Worm (Caenorhabditis elegans) whole organism, L1 larva: Measurements from ENCODE around the gene K02E7.12.

Experiments used
- F16B12.6 ChIP-seq: fragments of 150-350 bp; optimal IDR thresholded peaks from 2 replicates; lab custom pipeline; 2014; ENCODE audit warnings: missing biosample characterization, missing genetic modification characterization
- ceh-82 ChIP-seq, 3 experiments: fragments of 150-350 bp in 1 of 3; sonication (generic microtip) in 2 of 3; optimal IDR thresholded peaks; 2 replicates each; lab custom pipeline; 2014 to 2017; ENCODE audit warnings: missing biosample characterization in 3 of 3, missing genetic modification characterization in 3 of 3
- fkh-8 ChIP-seq: sonication (generic microtip); optimal IDR thresholded peaks from 2 replicates; lab custom pipeline; 2016; ENCODE audit warnings: mild to moderate bottlenecking, missing genetic modification characterization, missing compliant biosample characterization

DNA sequence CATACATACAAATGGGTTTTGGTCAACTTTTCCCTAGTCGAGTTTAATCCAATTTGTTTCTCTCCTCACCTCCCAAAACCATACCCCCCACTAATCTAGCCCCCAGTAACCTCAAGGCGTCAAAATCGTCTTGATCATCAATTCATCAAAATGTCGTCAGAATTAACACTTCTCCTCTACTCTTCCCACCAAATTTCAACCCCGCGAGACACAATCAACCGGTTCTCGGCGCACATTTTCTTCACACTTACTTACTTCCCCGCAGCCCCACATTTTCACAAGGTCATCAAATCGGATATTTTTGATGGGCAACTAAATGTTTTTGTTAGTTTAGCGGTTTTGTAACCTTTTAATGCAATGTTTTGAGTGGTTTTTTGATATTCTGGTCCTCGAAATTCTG is 19.8 kb downstream of the K02E7.12 start:
- TF ChIP-seq F16B12.6 (tag; lab: Kevin White, UChicago) (no peak), ceh-82 (tag; optimal IDR thresholded peaks at IDR 0.05; lab: Kevin White, UChicago) (no peak), fkh-8 (tag; lab: Kevin White, UChicago) (no peak)
